Worm (Caenorhabditis elegans) whole organism, L2 larva: Measurements from ENCODE around the gene eat-20.
A peak's percentile ranks its signal among the peaks of the same experiment; 100 is the strongest.

Source experiments
- C34F6.9 ChIP-seq: fragments of 150-350 bp; optimal IDR thresholded peaks from 2 replicates; lab custom pipeline; 2014; ENCODE audit warnings: missing biosample characterization, missing genetic modification characterization
- F13H6.1 ChIP-seq: sonication (generic microtip); optimal IDR thresholded peaks from 2 replicates; lab custom pipeline; 2016; ENCODE audit warnings: missing genetic modification characterization, missing compliant biosample characterization
- Y55F3AM.14 ChIP-seq: fragments of 200-800 bp; sonication (Bioruptor generic); optimal IDR thresholded peaks from 2 replicates; lab custom pipeline; 2018; ENCODE audit warnings: mild to moderate bottlenecking, missing genetic modification characterization, missing compliant biosample characterization
- alr-1 ChIP-seq: fragments of 150-350 bp; optimal IDR thresholded peaks from 2 replicates; lab custom pipeline; 2014; ENCODE audit warnings: missing biosample characterization, missing genetic modification characterization
- blmp-1 ChIP-seq: sonication (generic microtip); optimal IDR thresholded peaks from 2 replicates; lab custom pipeline; 2017; ENCODE audit warnings: missing genetic modification characterization, mild to moderate bottlenecking, missing compliant biosample characterization, antibody characterized with exemption, moderate library complexity; ENCODE audit not compliant: insufficient read depth
- ceh-16 ChIP-seq: fragments of 150-350 bp; optimal IDR thresholded peaks from 2 replicates; lab custom pipeline; 2014; ENCODE audit warnings: missing biosample characterization, missing genetic modification characterization
- ceh-82 ChIP-seq: fragments of 150-350 bp; optimal IDR thresholded peaks from 2 replicates; lab custom pipeline; 2014; ENCODE audit warnings: missing biosample characterization, missing genetic modification characterization
- crh-2 ChIP-seq: sonication (generic microtip); optimal IDR thresholded peaks from 2 replicates; lab custom pipeline; 2017; ENCODE audit warnings: missing biosample characterization, missing genetic modification characterization
- dmd-4 ChIP-seq: sonication (generic microtip); optimal IDR thresholded peaks from 2 replicates; lab custom pipeline; 2017; ENCODE audit warnings: missing biosample characterization, missing genetic modification characterization
- elt-1 ChIP-seq: fragments of 150-350 bp; optimal IDR thresholded peaks from 2 replicates; lab custom pipeline; 2014; ENCODE audit warnings: missing biosample characterization, missing genetic modification characterization
- elt-3 ChIP-seq: sonication (generic microtip); optimal IDR thresholded peaks from 2 replicates; lab custom pipeline; 2017; ENCODE audit warnings: missing biosample characterization, missing genetic modification characterization
- fos-1 ChIP-seq: fragments of 150-350 bp; optimal IDR thresholded peaks from 2 replicates; lab custom pipeline; 2014; ENCODE audit warnings: missing biosample characterization, missing genetic modification characterization
- gmeb-1 ChIP-seq: fragments of 150-350 bp; optimal IDR thresholded peaks from 2 replicates; lab custom pipeline; 2014; ENCODE audit warnings: missing biosample characterization, missing genetic modification characterization
- lin-11 ChIP-seq: fragments of 150-350 bp; sonication (generic microtip); optimal IDR thresholded peaks from 2 replicates; lab custom pipeline; 2014; ENCODE audit warnings: missing biosample characterization, missing genetic modification characterization, inconsistent platforms, mixed read lengths
- lin-13 ChIP-seq: fragments of 150-350 bp; optimal IDR thresholded peaks from 2 replicates; lab custom pipeline; 2014; ENCODE audit warnings: missing biosample characterization, missing genetic modification reagents, missing genetic modification characterization
- lin-39 ChIP-seq: fragments of 150-350 bp; optimal IDR thresholded peaks from 2 replicates; lab custom pipeline; 2014; ENCODE audit warnings: missing biosample characterization, missing genetic modification reagents, missing genetic modification characterization
- lsy-2 ChIP-seq, 2 experiments: fragments of 150-350 bp in 1 of 2; sonication (generic microtip) in 1 of 2; optimal IDR thresholded peaks; 2 replicates each; lab custom pipeline; 2014 to 2017; ENCODE audit warnings: missing biosample characterization in 2 of 2, missing genetic modification characterization in 2 of 2
- mab-5 ChIP-seq: fragments of 150-350 bp; optimal IDR thresholded peaks from 2 replicates; lab custom pipeline; 2014; ENCODE audit warnings: missing biosample characterization, missing genetic modification characterization
- mdl-1 ChIP-seq, 2 experiments: fragments of 150-350 bp in 1 of 2; sonication (generic microtip) in 1 of 2; optimal IDR thresholded peaks; 2 replicates each; lab custom pipeline; 2017; ENCODE audit warnings: missing biosample characterization in 2 of 2, missing genetic modification characterization in 2 of 2
- nhr-10 ChIP-seq: sonication (generic microtip); optimal IDR thresholded peaks from 2 replicates; lab custom pipeline; 2017; ENCODE audit warnings: missing biosample characterization, missing genetic modification characterization
- nhr-12 ChIP-seq: fragments of 150-350 bp; optimal IDR thresholded peaks from 2 replicates; lab custom pipeline; 2014; ENCODE audit warnings: missing biosample characterization, missing genetic modification characterization
- nhr-129 ChIP-seq: fragments of 150-350 bp; optimal IDR thresholded peaks from 2 replicates; lab custom pipeline; 2014; ENCODE audit warnings: missing biosample characterization, missing genetic modification characterization
- nhr-21 ChIP-seq: fragments of 150-350 bp; optimal IDR thresholded peaks from 2 replicates; lab custom pipeline; 2014; ENCODE audit warnings: missing biosample characterization, missing genetic modification characterization
- nhr-23 ChIP-seq: fragments of 150-350 bp; optimal IDR thresholded peaks from 2 replicates; lab custom pipeline; 2014; ENCODE audit warnings: missing biosample characterization, missing genetic modification reagents, missing genetic modification characterization
- nhr-237 ChIP-seq: fragments of 150-350 bp; optimal IDR thresholded peaks from 2 replicates; lab custom pipeline; 2014; ENCODE audit warnings: missing biosample characterization, missing genetic modification characterization
- nhr-25 ChIP-seq: fragments of 150-350 bp; sonication (generic microtip); optimal IDR thresholded peaks from 3 replicates; lab custom pipeline; 2014; ENCODE audit warnings: missing biosample characterization, missing genetic modification characterization
- nhr-77 ChIP-seq: fragments of 150-350 bp; optimal IDR thresholded peaks from 2 replicates; lab custom pipeline; 2014; ENCODE audit warnings: missing biosample characterization, missing genetic modification characterization
- peb-1 ChIP-seq: fragments of 150-350 bp; optimal IDR thresholded peaks from 2 replicates; lab custom pipeline; 2014; ENCODE audit warnings: missing biosample characterization, missing genetic modification characterization
- sma-3 ChIP-seq: sonication (generic microtip); optimal IDR thresholded peaks from 2 replicates; lab custom pipeline; 2016; ENCODE audit warnings: missing genetic modification reagents, missing genetic modification characterization, missing compliant biosample characterization
- sma-9 ChIP-seq, 2 experiments: fragments of 150-350 bp in 1 of 2; sonication (generic microtip) in 1 of 2; optimal IDR thresholded peaks; 2 replicates each; lab custom pipeline; 2014 to 2016; ENCODE audit warnings: missing genetic modification characterization in 2 of 2, mild to moderate bottlenecking in 1 of 2, missing biosample characterization in 1 of 2, missing compliant biosample characterization in 1 of 2, missing genetic modification reagents in 1 of 2, moderate library complexity in 1 of 2
- snpc-4 ChIP-seq: fragments of 150-350 bp; optimal IDR thresholded peaks from 2 replicates; lab custom pipeline; 2014; ENCODE audit warnings: missing biosample characterization, missing genetic modification characterization
- unc-55 ChIP-seq: fragments of 150-350 bp; sonication (generic microtip); optimal IDR thresholded peaks from 3 replicates; lab custom pipeline; 2014; ENCODE audit warnings: missing biosample characterization, missing genetic modification reagents, missing genetic modification characterization
- unc-62 ChIP-seq: fragments of 150-350 bp; optimal IDR thresholded peaks from 2 replicates; lab custom pipeline; 2014; ENCODE audit warnings: missing biosample characterization, missing genetic modification reagents, missing genetic modification characterization
- zag-1 ChIP-seq: fragments of 150-350 bp; optimal IDR thresholded peaks from 2 replicates; lab custom pipeline; 2014; ENCODE audit warnings: missing biosample characterization, missing genetic modification characterization
- ztf-1 ChIP-seq: fragments of 200-800 bp; sonication (Bioruptor generic); conservative IDR thresholded peaks from 2 replicates; pipeline ENCODE4 v1.3.6; 2022; ENCODE audit warnings: missing genetic modification characterization, missing compliant biosample characterization

Gene eat-20

ce11 chrX:15555529-15555928 is 45.7 kb downstream of the eat-20 start:
- TF ChIP-seq F13H6.1 (tag; lab: Kevin White, UChicago) (no peak), nhr-129 (tag; lab: Kevin White, UChicago) (peak; percentile 1), lsy-2 (tag; optimal IDR thresholded peaks at IDR 0.05; lab: Kevin White, UChicago) (no peak), unc-55 (GFP tag; lab: Kevin White, UChicago) (peak; percentile 27), elt-3 (no peak), elt-1 (tag; lab: Kevin White, UChicago) (no peak)

DNA sequence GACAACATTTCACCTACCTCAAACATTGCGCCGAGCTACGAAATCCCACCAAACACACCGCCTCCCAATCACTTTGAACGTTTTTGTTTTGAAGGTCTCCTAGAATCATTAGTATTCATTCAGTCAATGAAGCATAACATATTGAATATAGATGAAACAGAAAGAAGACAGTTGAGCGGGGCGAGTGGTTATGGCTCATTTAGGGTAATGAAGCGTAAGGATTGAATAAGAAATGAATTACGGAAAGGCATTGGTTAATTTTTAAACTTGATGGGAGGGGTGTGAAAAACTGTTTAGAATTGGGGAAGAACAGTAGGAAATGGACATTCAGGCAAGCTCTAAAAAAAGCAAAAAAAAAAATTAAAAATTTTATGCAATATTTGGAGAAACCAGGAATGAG is 48.0 kb downstream of the eat-20 start, which contains the start of gene lron-3:
Gene lron-3, minus strand, starts transcription at position 101 of the 400 bp plus-strand sequence.
- no peak for TF ChIP-seq blmp-1
- no peak for TF ChIP-seq nhr-21 (tag; lab: Kevin White, UChicago)
- TF ChIP-seq sma-3 (GFP tag; lab: Kevin White, UChicago): no peak
- TF ChIP-seq nhr-25 (tag; lab: Kevin White, UChicago): no peak
- no peak for TF ChIP-seq lin-13 (GFP tag; lab: Kevin White, UChicago)
- no peak for TF ChIP-seq mab-5
- TF ChIP-seq nhr-12 (tag; lab: Kevin White, UChicago): no peak
- no peak for TF ChIP-seq crh-2 (tag; lab: Kevin White, UChicago)
- TF ChIP-seq nhr-10 (tag; lab: Kevin White, UChicago): no peak
- no peak for TF ChIP-seq lin-39 (tag; lab: Kevin White, UChicago)
- TF ChIP-seq fos-1 (tag; lab: Kevin White, UChicago): no peak
- TF ChIP-seq nhr-77 (tag; lab: Kevin White, UChicago): no peak
- no peak for TF ChIP-seq peb-1
- TF ChIP-seq gmeb-1: no peak
- TF ChIP-seq lin-11 (tag; lab: Kevin White, UChicago): no peak
- no peak for TF ChIP-seq dmd-4

DNA sequence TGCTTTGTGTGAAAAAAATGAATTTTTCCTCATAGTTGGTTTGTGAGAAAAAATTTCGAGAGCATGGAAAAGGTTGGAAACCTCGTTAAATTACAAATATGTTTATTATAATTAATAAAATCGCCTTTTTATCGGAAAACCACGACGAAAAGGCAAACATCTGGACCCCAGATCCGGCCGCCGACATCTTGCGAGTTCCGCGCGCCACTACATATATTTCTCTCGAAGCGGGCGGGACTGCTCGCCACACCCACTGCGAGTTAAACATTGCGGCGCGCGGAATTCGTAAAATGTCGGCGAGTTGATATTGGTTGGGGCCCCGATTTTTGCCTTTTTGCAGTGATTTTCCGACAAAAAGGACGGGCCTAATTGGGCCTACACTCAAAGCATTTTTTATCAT is 49.7 kb downstream of the eat-20 start:
- TF ChIP-seq snpc-4 (tag; lab: Kevin White, UChicago): peak; percentile 70
- no peak for TF ChIP-seq dmd-4
- no peak for TF ChIP-seq peb-1

- TF ChIP-seq mdl-1 (tag; optimal IDR thresholded peaks at IDR 0.05; lab: Kevin White, UChicago) (peak in 1 of 2 experiments; percentile 72), zag-1 (tag; lab: Kevin White, UChicago) (peak; percentile 32), crh-2 (tag; lab: Kevin White, UChicago) (peak; percentile 36), sma-3 (GFP tag; lab: Kevin White, UChicago) (no peak), nhr-25 (tag; lab: Kevin White, UChicago) (no peak), alr-1 (tag; lab: Kevin White, UChicago) (no peak), nhr-21 (tag; lab: Kevin White, UChicago) (no peak), ceh-82 (tag; lab: Kevin White, UChicago) (no peak), Y55F3AM.14 (GFP tag; lab: Kevin White, UChicago) (no peak), unc-62 (GFP tag; lab: Kevin White, UChicago) (no peak), F13H6.1 (tag; lab: Kevin White, UChicago) (no peak), nhr-129 (tag; lab: Kevin White, UChicago) (peak; percentile 46), lin-39 (tag; lab: Kevin White, UChicago) (peak; percentile 40), sma-9 (GFP tag; optimal IDR thresholded peaks at IDR 0.05; lab: Kevin White, UChicago) (peak; percentile 38), sma-9 (tag; optimal IDR thresholded peaks at IDR 0.05; lab: Kevin White, UChicago) (no peak), nhr-23 (tag; lab: Kevin White, UChicago) (no peak), nhr-237 (tag; lab: Kevin White, UChicago) (no peak), blmp-1 (no peak), lsy-2 (tag; optimal IDR thresholded peaks at IDR 0.05; lab: Kevin White, UChicago) (peak in 1 of 2 experiments; percentile 19), lin-11 (tag; lab: Kevin White, UChicago) (no peak), unc-55 (GFP tag; lab: Kevin White, UChicago) (peak; percentile 40), mab-5 (no peak), C34F6.9 (tag; lab: Kevin White, UChicago) (peak; percentile 47), nhr-10 (tag; lab: Kevin White, UChicago) (no peak), ztf-1 (GFP tag; lab: Robert Waterston, UW) (no peak), ceh-16 (no peak)
- TF ChIP-seq, all 48 proteins: peak for 9
Observed at ce11 chrX:15564338-15564737, 54.5 kb downstream of the eat-20 start.
